Worm (Caenorhabditis elegans): Measurements from ENCODE around the gene clec-27.

DNA sequence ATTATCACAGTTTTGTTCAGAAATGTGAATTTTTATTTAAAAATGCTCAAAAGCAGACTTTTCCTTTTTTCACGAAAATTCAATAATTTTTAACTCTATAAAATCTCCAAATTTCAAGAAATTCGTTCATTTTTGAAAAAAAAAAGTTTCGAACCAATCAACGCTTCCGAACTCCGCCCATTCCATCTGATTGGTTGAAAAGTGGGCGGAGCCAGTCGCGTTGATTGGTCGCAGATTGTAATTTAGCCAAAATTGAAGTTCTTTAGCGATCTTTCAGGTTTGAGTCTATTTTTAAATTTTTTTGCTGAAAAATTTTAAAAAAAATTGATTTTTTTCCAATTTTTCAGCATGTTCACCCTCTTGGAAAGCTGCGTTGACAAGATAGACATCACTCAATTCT lies 42.1 kb upstream of the clec-27 start:
- no peak for TF ChIP-seq unc-62 (GFP tag; optimal IDR thresholded peaks at IDR 0.05)
- no peak for TF ChIP-seq hlh-1 (tag; optimal IDR thresholded peaks at IDR 0.05)
- TF ChIP-seq nhr-12 (tag; optimal IDR thresholded peaks at IDR 0.05), result no peak
- no peak for TF ChIP-seq pha-4 (tag; optimal IDR thresholded peaks at IDR 0.05)
- no peak for TF ChIP-seq mep-1 (tag; optimal IDR thresholded peaks at IDR 0.05)
- TF ChIP-seq elt-3 (tag; optimal IDR thresholded peaks at IDR 0.05), result no peak
- TF ChIP-seq nhr-2 (tag; optimal IDR thresholded peaks at IDR 0.05), result no peak
- TF ChIP-seq ces-1 (GFP tag; optimal IDR thresholded peaks at IDR 0.05), result no peak
- no peak for TF ChIP-seq unc-39 (tag; optimal IDR thresholded peaks at IDR 0.05)
- no peak for TF ChIP-seq lsy-2 (tag; optimal IDR thresholded peaks at IDR 0.05)
- TF ChIP-seq nhr-28 (tag; optimal IDR thresholded peaks at IDR 0.05), result no peak
- TF ChIP-seq sem-2 (GFP tag; optimal IDR thresholded peaks at IDR 0.05), result no peak

Measured in whole organism, mixed stage, embryonic.